Worm (Caenorhabditis elegans) whole organism, late embryonic: ENCODE measurements around the gene T02H6.8.

Experiments
- K09A11.1 ChIP-seq: sonication (generic microtip); optimal IDR thresholded peaks from 2 replicates; lab custom pipeline; 2017; ENCODE audit warnings: antibody characterized with exemption, mild to moderate bottlenecking, missing genetic modification characterization, missing compliant biosample characterization; ENCODE audit not compliant: insufficient read depth
- Y22D7AL.16 ChIP-seq: sonication (generic microtip); optimal IDR thresholded peaks from 2 replicates; lab custom pipeline; 2016; ENCODE audit warnings: missing genetic modification characterization, missing compliant biosample characterization
- ceh-18 ChIP-seq: sonication (generic microtip); optimal IDR thresholded peaks from 2 replicates; lab custom pipeline; 2016; ENCODE audit warnings: missing genetic modification characterization, missing compliant biosample characterization
- ceh-19 ChIP-seq: fragments of 200-800 bp; sonication (Bioruptor generic); optimal IDR thresholded peaks from 2 replicates; lab custom pipeline; 2018; ENCODE audit warnings: mild to moderate bottlenecking, missing genetic modification characterization, missing compliant biosample characterization
- ceh-2 ChIP-seq: sonication (generic microtip); optimal IDR thresholded peaks from 2 replicates; lab custom pipeline; 2016; ENCODE audit warnings: missing genotype, missing genetic modification characterization, missing compliant biosample characterization
- ceh-34 ChIP-seq: sonication (generic microtip); optimal IDR thresholded peaks from 2 replicates; lab custom pipeline; 2016; ENCODE audit warnings: mild to moderate bottlenecking, missing genetic modification characterization, missing compliant biosample characterization
- dmd-4 ChIP-seq: sonication (generic microtip); optimal IDR thresholded peaks from 2 replicates; lab custom pipeline; 2016; ENCODE audit warnings: borderline replicate concordance, missing genetic modification characterization, missing compliant biosample characterization
- hlh-15 ChIP-seq: sonication (generic microtip); optimal IDR thresholded peaks from 2 replicates; lab custom pipeline; 2016; ENCODE audit warnings: missing genetic modification characterization, missing compliant biosample characterization
- npax-4 ChIP-seq: sonication (generic microtip); optimal IDR thresholded peaks from 2 replicates; lab custom pipeline; 2016; ENCODE audit warnings: missing genetic modification characterization, missing compliant biosample characterization
- pag-3 ChIP-seq: sonication (generic microtip); optimal IDR thresholded peaks from 2 replicates; lab custom pipeline; 2016; ENCODE audit warnings: missing compliant biosample characterization, missing genetic modification characterization, borderline replicate concordance
- pros-1 ChIP-seq: fragments of 150-350 bp; optimal IDR thresholded peaks from 2 replicates; lab custom pipeline; 2014; ENCODE audit warnings: missing biosample characterization, missing genetic modification reagents, missing genetic modification characterization
- syd-9 ChIP-seq: sonication (generic microtip); optimal IDR thresholded peaks from 2 replicates; lab custom pipeline; 2016; ENCODE audit warnings: mild to moderate bottlenecking, missing genetic modification characterization, moderate library complexity, missing compliant biosample characterization
- unc-3 ChIP-seq, 2 experiments: fragments of 200-800 bp in 1 of 2; sonication (Bioruptor generic) in 1 of 2; sonication (generic microtip) in 1 of 2; conservative IDR thresholded peaks in 1 of 2; optimal IDR thresholded peaks in 1 of 2; 2 replicates each; pipeline versions ENCODE4 v1.3.6 to Lab custom; 2016 to 2022; ENCODE audit warnings: missing compliant biosample characterization in 2 of 2, missing genetic modification characterization in 2 of 2, missing genetic modification reagents in 1 of 2
- unc-86 ChIP-seq: sonication (generic microtip); optimal IDR thresholded peaks from 2 replicates; lab custom pipeline; 2016; ENCODE audit warnings: missing genetic modification characterization, missing compliant biosample characterization

Gene T02H6.8

DNA sequence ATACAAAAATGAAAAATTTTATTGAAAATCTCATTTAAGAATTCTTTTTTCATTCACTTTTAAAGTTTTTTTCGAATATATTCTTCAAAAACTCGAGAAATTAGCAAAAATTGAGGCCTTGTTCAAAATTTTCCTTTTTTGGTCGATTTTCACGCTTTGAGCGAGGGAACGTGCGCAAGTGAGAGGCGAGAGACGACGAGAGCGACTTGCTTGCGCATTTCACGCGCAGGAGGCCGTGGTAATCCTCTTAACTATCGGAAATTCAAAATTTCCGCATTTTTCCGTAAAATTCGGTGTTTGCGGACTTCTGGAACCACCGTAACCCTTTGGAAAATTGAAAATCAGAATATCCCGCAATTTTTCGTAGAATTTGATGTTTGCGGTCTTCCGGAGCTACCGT lies 49.3 kb downstream of the T02H6.8 start:
- TF ChIP-seq ceh-34 (tag; lab: Kevin White, UChicago) (no peak), unc-3 (GFP tag; conservative IDR thresholded peaks at IDR 0.05; lab: Robert Waterston, UW) (no peak), unc-3 (tag; optimal IDR thresholded peaks at IDR 0.05; lab: Kevin White, UChicago) (no peak), hlh-15 (tag; lab: Kevin White, UChicago) (no peak), ceh-19 (GFP tag; lab: Kevin White, UChicago) (no peak), pag-3 (no peak), syd-9 (tag; lab: Kevin White, UChicago) (no peak), Y22D7AL.16 (tag; lab: Kevin White, UChicago) (no peak), ceh-2 (tag; lab: Kevin White, UChicago) (no peak), dmd-4 (no peak), npax-4 (tag; lab: Kevin White, UChicago) (no peak), ceh-18 (no peak), pros-1 (tag; lab: Kevin White, UChicago) (no peak), unc-86 (tag; lab: Kevin White, UChicago) (no peak), K09A11.1 (tag; lab: Kevin White, UChicago) (no peak)
